Worm (Caenorhabditis elegans) whole organism, L4 larva: Measurements from ENCODE around the gene C17E7.13.
A peak's percentile ranks its signal among the peaks of the same experiment; 100 is the strongest.

Experiments
- F44E2.7 ChIP-seq: fragments of 200-800 bp; sonication (Bioruptor generic); IDR thresholded peaks from 2 replicates; pipeline ENCODE4 v2.1.2; 2022; ENCODE audit warnings: missing genetic modification characterization, missing compliant biosample characterization
- T20F7.1 ChIP-seq: fragments of 200-800 bp; sonication (Bioruptor generic); optimal IDR thresholded peaks from 2 replicates; lab custom pipeline; 2018; ENCODE audit warnings: mild to moderate bottlenecking, missing genetic modification characterization, missing compliant biosample characterization
- ama-1 ChIP-seq: fragments of 150-350 bp; optimal IDR thresholded peaks from 2 replicates; lab custom pipeline; 2014; ENCODE audit warnings: inconsistent platforms, mixed read lengths
- ceh-20 ChIP-seq: fragments of 200-800 bp; sonication (Bioruptor generic); IDR thresholded peaks from 2 replicates; pipeline ENCODE4 v1.3.6; 2022; ENCODE audit warnings: missing genetic modification reagents, missing genetic modification characterization, missing compliant biosample characterization
- ceh-28 ChIP-seq: fragments of 150-350 bp; optimal IDR thresholded peaks from 2 replicates; lab custom pipeline; 2014; ENCODE audit warnings: missing biosample characterization, missing genetic modification reagents, missing genetic modification characterization
- ceh-32 ChIP-seq: sonication (generic microtip); optimal IDR thresholded peaks from 2 replicates; lab custom pipeline; 2016; ENCODE audit warnings: mild to moderate bottlenecking, missing genetic modification characterization, missing compliant biosample characterization; ENCODE audit not compliant: poor library complexity
- ceh-44 ChIP-seq: fragments of 200-800 bp; sonication (Bioruptor generic); IDR thresholded peaks from 2 replicates; pipeline ENCODE4 v1.3.6; 2022; ENCODE audit warnings: missing genetic modification reagents, missing genetic modification characterization, missing compliant biosample characterization
- ceh-62 ChIP-seq: sonication (generic microtip); optimal IDR thresholded peaks from 2 replicates; lab custom pipeline; 2017; ENCODE audit warnings: missing biosample characterization, missing genetic modification characterization
- dmd-6 ChIP-seq: fragments of 200-800 bp; sonication (Bioruptor generic); IDR thresholded peaks from 2 replicates; pipeline ENCODE4 v1.3.6; 2022; ENCODE audit warnings: missing genetic modification reagents, missing genetic modification characterization, missing compliant biosample characterization
- dpl-1 ChIP-seq: fragments of 150-350 bp; optimal IDR thresholded peaks from 2 replicates; lab custom pipeline; 2014; ENCODE audit warnings: missing biosample characterization, missing genetic modification reagents, missing genetic modification characterization
- duxl-1 ChIP-seq: sonication (generic microtip); optimal IDR thresholded peaks from 2 replicates; lab custom pipeline; 2016; ENCODE audit warnings: mild to moderate bottlenecking, missing genetic modification characterization, moderate library complexity, missing compliant biosample characterization; ENCODE audit not compliant: poor library complexity
- hif-1 ChIP-seq, 2 experiments: sonication (generic microtip); optimal IDR thresholded peaks; 2 replicates each; lab custom pipeline; 2016 to 2017; ENCODE audit warnings: missing compliant biosample characterization in 2 of 2, missing genetic modification characterization in 2 of 2, missing genetic modification reagents in 2 of 2, missing genotype in 2 of 2, mild to moderate bottlenecking in 1 of 2
- hlh-11 ChIP-seq: fragments of 200-800 bp; sonication (Bioruptor generic); optimal IDR thresholded peaks from 2 replicates; lab custom pipeline; 2018; ENCODE audit warnings: mild to moderate bottlenecking, missing genetic modification characterization, missing compliant biosample characterization
- hlh-30 ChIP-seq: sonication (generic microtip); optimal IDR thresholded peaks from 2 replicates; lab custom pipeline; 2017; ENCODE audit warnings: antibody characterized with exemption, mild to moderate bottlenecking, missing genetic modification characterization, missing compliant biosample characterization; ENCODE audit not compliant: insufficient read depth
- lin-1 ChIP-seq: fragments of 200-800 bp; sonication (Bioruptor generic); IDR thresholded peaks from 2 replicates; pipeline ENCODE4 v1.3.6; 2022; ENCODE audit warnings: missing genetic modification reagents, missing genetic modification characterization, missing compliant biosample characterization
- nhr-102 ChIP-seq: sonication (generic microtip); optimal IDR thresholded peaks from 2 replicates; lab custom pipeline; 2016; ENCODE audit warnings: mild to moderate bottlenecking, missing genetic modification characterization, moderate library complexity, missing compliant biosample characterization
- nhr-111 ChIP-seq: fragments of 200-800 bp; sonication (Bioruptor generic); optimal IDR thresholded peaks from 2 replicates; lab custom pipeline; 2018; ENCODE audit warnings: mild to moderate bottlenecking, missing genetic modification characterization, missing compliant biosample characterization
- nhr-28 ChIP-seq: fragments of 150-350 bp; optimal IDR thresholded peaks from 2 replicates; lab custom pipeline; 2014; ENCODE audit warnings: missing biosample characterization, missing genetic modification characterization
- nhr-77 ChIP-seq: fragments of 150-350 bp; optimal IDR thresholded peaks from 2 replicates; lab custom pipeline; 2014; ENCODE audit warnings: missing biosample characterization, missing genetic modification characterization
- pqm-1 ChIP-seq: sonication (generic microtip); optimal IDR thresholded peaks from 2 replicates; lab custom pipeline; 2017; ENCODE audit warnings: missing biosample characterization, missing genetic modification characterization
- set-16 ChIP-seq: fragments of 200-800 bp; sonication (Bioruptor generic); IDR thresholded peaks from 2 replicates; pipeline ENCODE4 v1.3.6; 2022; ENCODE audit warnings: missing genetic modification reagents, missing genetic modification characterization, missing compliant biosample characterization
- snpc-4 ChIP-seq: fragments of 150-350 bp; optimal IDR thresholded peaks from 2 replicates; lab custom pipeline; 2014; ENCODE audit warnings: missing biosample characterization, missing genetic modification characterization
- unc-62 ChIP-seq, 3 experiments: fragments of 150-350 bp in 1 of 3; sonication (generic microtip); optimal IDR thresholded peaks in 2 of 3; peaks in 1 of 3; 1 replicate in 1 of 3; 2 replicates in 2 of 3; lab custom pipeline; 2014 to 2017; ENCODE audit warnings: missing biosample characterization in 3 of 3, missing genetic modification characterization in 3 of 3, missing genetic modification reagents in 3 of 3, missing genotype in 1 of 3
- vab-7 ChIP-seq: fragments of 200-800 bp; sonication (Bioruptor generic); IDR thresholded peaks from 2 replicates; pipeline ENCODE4 v1.3.6; 2022; ENCODE audit warnings: missing genetic modification reagents, missing genetic modification characterization, missing compliant biosample characterization
- zfp-3 ChIP-seq: fragments of 200-800 bp; sonication (Bioruptor generic); conservative IDR thresholded peaks from 2 replicates; pipeline ENCODE4 v1.3.6; 2022; ENCODE audit warnings: missing genetic modification reagents, missing genetic modification characterization, missing compliant biosample characterization
- ztf-7 ChIP-seq: fragments of 150-350 bp; optimal IDR thresholded peaks from 2 replicates; lab custom pipeline; 2014; ENCODE audit warnings: missing biosample characterization, missing genetic modification characterization

C17E7.13 gene

DNA sequence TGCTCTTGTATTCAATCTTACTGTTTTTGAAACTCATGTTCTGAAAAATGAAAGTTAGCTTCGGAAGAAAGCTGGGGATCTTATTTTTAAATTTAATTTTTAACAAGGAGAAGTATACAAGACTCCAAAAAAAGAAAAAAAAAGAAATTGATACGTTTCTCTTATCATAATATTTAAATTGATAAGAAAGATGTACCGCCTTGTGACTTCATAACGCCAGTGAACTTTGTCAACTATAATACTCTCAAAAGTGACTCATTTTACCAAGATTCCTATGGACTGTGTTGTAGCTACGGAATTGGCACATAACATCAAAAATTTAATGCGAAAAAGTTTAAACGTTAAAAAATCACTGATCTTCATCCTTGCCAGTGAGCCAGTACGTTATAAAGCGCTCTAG is 37.3 kb downstream of the C17E7.13 start:
- TF ChIP-seq snpc-4 (tag; lab: Kevin White, UChicago) (no peak), hlh-30 (tag; lab: Kevin White, UChicago) (peak; percentile 1), nhr-77 (tag; lab: Kevin White, UChicago) (peak; percentile 67), pqm-1 (tag; lab: Kevin White, UChicago) (peak; percentile 67), dmd-6 (GFP tag; lab: Robert Waterston, UW) (peak; percentile 80), ceh-28 (tag; lab: Kevin White, UChicago) (no peak), T20F7.1 (GFP tag; lab: Kevin White, UChicago) (peak; percentile 14), nhr-28 (tag; lab: Kevin White, UChicago) (peak; percentile 86), ceh-44 (no peak), set-16 (GFP tag; lab: Robert Waterston, UW) (no peak)
- TF ChIP-seq, all 104 proteins: peak for 6

DNA sequence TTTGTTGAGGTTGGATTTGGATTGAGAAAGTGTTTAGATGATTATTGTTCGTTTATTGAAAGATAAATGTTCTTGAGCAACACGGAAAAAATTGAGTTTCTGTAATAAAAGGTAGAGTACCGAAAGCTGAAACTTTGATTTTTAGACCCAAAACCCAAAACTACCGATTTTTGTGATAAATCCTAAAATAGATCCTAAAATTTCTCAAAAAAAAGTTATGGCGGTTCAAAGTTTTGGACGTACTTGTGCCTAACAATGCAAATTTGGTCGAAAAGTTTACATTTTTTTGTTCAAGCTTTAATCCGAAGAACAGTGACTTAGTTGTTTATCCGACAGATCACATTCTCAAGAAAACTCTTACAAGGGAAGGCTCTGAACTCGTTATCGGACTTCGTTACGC is 41.8 kb downstream of the C17E7.13 start, which contains the start of gene nhr-185:
nhr-185 (minus strand) TSS at position 101 of the 400 bp plus-strand sequence.
- TF ChIP-seq unc-62 (GFP tag; optimal IDR thresholded peaks at IDR 0.05 in 1 of 2; lab: Kevin White, UChicago) (peak in 1 of 2 experiments; percentile 80), unc-62 (tag; optimal IDR thresholded peaks at IDR 0.05; lab: Kevin White, UChicago) (no peak), lin-1 (no peak), ceh-62 (no peak)

DNA sequence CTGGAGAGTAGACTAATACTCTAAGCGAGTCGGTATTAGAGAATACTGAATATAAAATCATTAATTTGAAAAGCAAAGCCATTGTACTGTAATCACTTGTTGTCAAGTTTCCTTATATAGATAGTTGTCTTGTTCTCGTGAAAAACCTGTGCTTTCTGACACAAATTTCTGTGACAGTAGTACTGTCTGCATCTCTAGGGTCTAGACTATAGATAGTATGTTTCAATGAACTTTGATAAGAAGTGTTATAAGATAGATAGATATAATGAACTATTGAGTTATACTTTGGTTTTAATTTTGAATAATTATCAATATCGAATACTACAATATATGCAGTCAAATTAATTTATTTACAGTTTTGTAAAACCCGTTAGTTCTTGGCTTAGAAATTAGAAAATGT is 45.2 kb downstream of the C17E7.13 start, which contains the start of gene ugt-32:
ugt-32 (minus strand) TSS at position 82 of the 400 bp plus-strand sequence.
- TF ChIP-seq ceh-32 (no peak), zfp-3 (no peak), lin-1 (no peak), vab-7 (no peak), nhr-28 (tag; lab: Kevin White, UChicago) (peak; percentile 78), nhr-102 (tag; lab: Kevin White, UChicago) (no peak), ztf-7 (tag; lab: Kevin White, UChicago) (no peak), set-16 (GFP tag; lab: Robert Waterston, UW) (no peak), F44E2.7 (GFP tag; lab: Robert Waterston, UW) (no peak), ceh-20 (GFP tag; lab: Robert Waterston, UW) (no peak), pqm-1 (tag; lab: Kevin White, UChicago) (peak; percentile 45), nhr-111 (GFP tag; lab: Kevin White, UChicago) (no peak), dpl-1 (GFP tag; lab: Kevin White, UChicago) (no peak), hlh-11 (tag; lab: Kevin White, UChicago) (no peak), hlh-30 (tag; lab: Kevin White, UChicago) (no peak), ama-1 (lab: Kevin White, UChicago) (no peak)

- TF ChIP-seq nhr-102 (tag; lab: Kevin White, UChicago) (peak; percentile 60), pqm-1 (tag; lab: Kevin White, UChicago) (peak; percentile 18), dmd-6 (GFP tag; lab: Robert Waterston, UW) (peak; percentile 63), hif-1 (tag; optimal IDR thresholded peaks at IDR 0.05; lab: Kevin White, UChicago) (no peak), duxl-1 (tag; lab: Kevin White, UChicago) (peak; percentile 70)
These were observed 47.6 kb downstream of the C17E7.13 start for ce11 chrV:3841462-3841861.
